Worm (Caenorhabditis elegans) whole organism, L1 larva: Measurements from ENCODE around the gene srg-42.

Experiments
- C34B4.2 ChIP-seq: sonication (generic microtip); optimal IDR thresholded peaks from 2 replicates; lab custom pipeline; 2017; ENCODE audit warnings: mild to moderate bottlenecking, missing genetic modification characterization, missing compliant biosample characterization
- F16B12.6 ChIP-seq: fragments of 150-350 bp; optimal IDR thresholded peaks from 2 replicates; lab custom pipeline; 2014; ENCODE audit warnings: missing biosample characterization, missing genetic modification characterization
- alr-1 ChIP-seq: fragments of 200-800 bp; sonication (Bioruptor generic); optimal IDR thresholded peaks from 2 replicates; lab custom pipeline; 2018; ENCODE audit warnings: borderline replicate concordance, mild to moderate bottlenecking, missing genetic modification characterization, missing compliant biosample characterization
- ceh-63 ChIP-seq: fragments of 200-800 bp; sonication (Bioruptor generic); optimal IDR thresholded peaks from 2 replicates; lab custom pipeline; 2018; ENCODE audit warnings: mild to moderate bottlenecking, missing genetic modification characterization, missing compliant biosample characterization
- ceh-8 ChIP-seq: fragments of 200-800 bp; sonication (Bioruptor generic); optimal IDR thresholded peaks from 2 replicates; lab custom pipeline; 2018; ENCODE audit warnings: mild to moderate bottlenecking, missing genetic modification characterization, moderate library complexity, missing compliant biosample characterization
- ceh-82 ChIP-seq, 3 experiments: fragments of 150-350 bp in 1 of 3; sonication (generic microtip) in 2 of 3; optimal IDR thresholded peaks; 2 replicates each; lab custom pipeline; 2014 to 2017; ENCODE audit warnings: missing biosample characterization in 3 of 3, missing genetic modification characterization in 3 of 3
- ceh-90 ChIP-seq: sonication (generic microtip); optimal IDR thresholded peaks from 2 replicates; lab custom pipeline; 2016; ENCODE audit warnings: missing genetic modification characterization, missing compliant biosample characterization
- dpl-1 ChIP-seq, 3 experiments: fragments of 150-350 bp in 2 of 3; sonication (generic microtip) in 1 of 3; optimal IDR thresholded peaks; 2 replicates each; lab custom pipeline; 2014 to 2017; ENCODE audit warnings: missing biosample characterization in 3 of 3, missing genetic modification characterization in 3 of 3, missing genetic modification reagents in 3 of 3
- dsc-1 ChIP-seq: sonication (generic microtip); optimal IDR thresholded peaks from 2 replicates; lab custom pipeline; 2016; ENCODE audit warnings: mild to moderate bottlenecking, missing genetic modification characterization, missing compliant biosample characterization
- efl-1 ChIP-seq, 4 experiments: fragments of 150-350 bp; optimal IDR thresholded peaks in 3 of 4; peaks in 1 of 4; 1 replicate in 1 of 4; 2 replicates in 3 of 4; lab custom pipeline; 2014; ENCODE audit warnings: missing biosample characterization in 2 of 4, missing genetic modification characterization in 2 of 4, missing genetic modification reagents in 2 of 4
- egl-13 ChIP-seq: sonication (generic microtip); optimal IDR thresholded peaks from 2 replicates; lab custom pipeline; 2016; ENCODE audit warnings: missing genotype, missing genetic modification reagents, missing genetic modification characterization, missing compliant biosample characterization
- egl-27 ChIP-seq, 2 experiments: fragments of 150-350 bp in 1 of 2; sonication (generic microtip); optimal IDR thresholded peaks; 3 replicates each; lab custom pipeline; 2017 to 2018; ENCODE audit warnings: missing biosample characterization in 2 of 2, missing genetic modification characterization in 2 of 2, missing genetic modification reagents in 2 of 2
- elt-3 ChIP-seq, 6 experiments: fragments of 150-350 bp in 1 of 6; sonication (generic microtip); optimal IDR thresholded peaks; 2 replicates each; lab custom pipeline; 2017 to 2018; ENCODE audit warnings: missing biosample characterization in 6 of 6, missing genetic modification characterization in 6 of 6, inconsistent platforms in 1 of 6
- ets-5 ChIP-seq: fragments of 200-800 bp; sonication (Bioruptor generic); IDR thresholded peaks from 2 replicates; pipeline ENCODE4 v1.3.6; 2022; ENCODE audit warnings: missing genetic modification characterization, missing compliant biosample characterization
- fkh-10 ChIP-seq: sonication (generic microtip); optimal IDR thresholded peaks from 2 replicates; lab custom pipeline; 2017; ENCODE audit warnings: missing biosample characterization, missing genetic modification reagents, missing genetic modification characterization
- fkh-8 ChIP-seq: sonication (generic microtip); optimal IDR thresholded peaks from 2 replicates; lab custom pipeline; 2016; ENCODE audit warnings: mild to moderate bottlenecking, missing genetic modification characterization, missing compliant biosample characterization
- grh-1 ChIP-seq: fragments of 200-800 bp; sonication (Bioruptor generic); IDR thresholded peaks from 2 replicates; pipeline ENCODE4 v1.3.6; 2022; ENCODE audit warnings: missing genetic modification reagents, missing genetic modification characterization, missing compliant biosample characterization
- hlh-4 ChIP-seq: sonication (generic microtip); optimal IDR thresholded peaks from 2 replicates; lab custom pipeline; 2016; ENCODE audit warnings: mild to moderate bottlenecking, missing genetic modification characterization, missing compliant biosample characterization
- lin-14 ChIP-seq: fragments of 200-800 bp; sonication (Bioruptor generic); optimal IDR thresholded peaks from 2 replicates; lab custom pipeline; 2018; ENCODE audit warnings: mild to moderate bottlenecking, missing genetic modification characterization, moderate library complexity, missing compliant biosample characterization
- lin-35 ChIP-seq, 2 experiments: fragments of 150-350 bp; optimal IDR thresholded peaks; 2 replicates each; lab custom pipeline; 2014; ENCODE audit warnings: missing biosample characterization in 2 of 2, missing genetic modification characterization in 2 of 2, missing genetic modification reagents in 2 of 2
- lin-39 ChIP-seq: fragments of 150-350 bp; optimal IDR thresholded peaks from 2 replicates; lab custom pipeline; 2014; ENCODE audit warnings: missing biosample characterization, missing genetic modification reagents, missing genetic modification characterization
- lsy-2 ChIP-seq, 2 experiments: fragments of 150-350 bp; optimal IDR thresholded peaks; 2 replicates each; lab custom pipeline; 2014; ENCODE audit warnings: missing biosample characterization in 2 of 2, missing genetic modification characterization in 2 of 2
- mep-1 ChIP-seq: fragments of 150-350 bp; optimal IDR thresholded peaks from 2 replicates; lab custom pipeline; 2014; ENCODE audit warnings: missing biosample characterization, missing genetic modification characterization
- nhr-19 ChIP-seq: fragments of 200-800 bp; sonication (Bioruptor generic); conservative IDR thresholded peaks from 2 replicates; pipeline ENCODE4 v1.3.6; 2022; ENCODE audit warnings: missing genetic modification characterization, missing compliant biosample characterization
- nhr-20 ChIP-seq: sonication (generic microtip); optimal IDR thresholded peaks from 2 replicates; lab custom pipeline; 2016; ENCODE audit warnings: mild to moderate bottlenecking, missing genetic modification characterization, missing compliant biosample characterization
- nhr-47 ChIP-seq: sonication (generic microtip); optimal IDR thresholded peaks from 2 replicates; lab custom pipeline; 2016; ENCODE audit warnings: mild to moderate bottlenecking, missing genetic modification characterization, moderate library complexity, missing compliant biosample characterization
- nhr-71 ChIP-seq: sonication (generic microtip); optimal IDR thresholded peaks from 2 replicates; lab custom pipeline; 2016; ENCODE audit warnings: mild to moderate bottlenecking, missing genetic modification characterization, moderate library complexity, missing compliant biosample characterization
- nhr-76 ChIP-seq: sonication (generic microtip); optimal IDR thresholded peaks from 2 replicates; lab custom pipeline; 2017; ENCODE audit warnings: missing biosample characterization, missing genetic modification characterization
- pax-3 ChIP-seq: fragments of 200-800 bp; sonication (Bioruptor generic); optimal IDR thresholded peaks from 2 replicates; lab custom pipeline; 2018; ENCODE audit warnings: mild to moderate bottlenecking, missing genetic modification characterization, moderate library complexity, missing compliant biosample characterization
- skn-1 ChIP-seq: fragments of 150-350 bp; optimal IDR thresholded peaks from 2 replicates; lab custom pipeline; 2014; ENCODE audit warnings: missing biosample characterization, missing genetic modification characterization
- snpc-4 ChIP-seq: fragments of 150-350 bp; optimal IDR thresholded peaks from 2 replicates; lab custom pipeline; 2014; ENCODE audit warnings: missing biosample characterization, missing genetic modification characterization
- swsn-7 ChIP-seq: sonication (generic microtip); optimal IDR thresholded peaks from 2 replicates; lab custom pipeline; 2016; ENCODE audit warnings: missing genetic modification characterization, missing compliant biosample characterization
- tbx-2 ChIP-seq: sonication (generic microtip); optimal IDR thresholded peaks from 2 replicates; lab custom pipeline; 2016; ENCODE audit warnings: missing genetic modification characterization, missing compliant biosample characterization
- tlp-1 ChIP-seq: fragments of 150-350 bp; optimal IDR thresholded peaks from 2 replicates; lab custom pipeline; 2014; ENCODE audit warnings: missing biosample characterization, missing genetic modification characterization
- unc-130 ChIP-seq: fragments of 150-350 bp; optimal IDR thresholded peaks from 2 replicates; lab custom pipeline; 2017; ENCODE audit warnings: missing biosample characterization, missing genetic modification characterization, inconsistent platforms
- unc-30 ChIP-seq: sonication (generic microtip); optimal IDR thresholded peaks from 2 replicates; lab custom pipeline; 2017; ENCODE audit warnings: missing biosample characterization, missing genetic modification characterization
- unc-86 ChIP-seq: sonication (generic microtip); optimal IDR thresholded peaks from 2 replicates; lab custom pipeline; 2016; ENCODE audit warnings: missing genetic modification characterization, missing compliant biosample characterization
- zag-1 ChIP-seq: fragments of 150-350 bp; optimal IDR thresholded peaks from 2 replicates; lab custom pipeline; 2014; ENCODE audit warnings: missing biosample characterization, missing genetic modification characterization
- ztf-11 ChIP-seq, 2 experiments: sonication (generic microtip); optimal IDR thresholded peaks; 2 replicates each; lab custom pipeline; 2016 to 2017; ENCODE audit warnings: missing genetic modification characterization in 2 of 2, missing biosample characterization in 1 of 2, missing compliant biosample characterization in 1 of 2
- ztf-4 ChIP-seq: fragments of 150-350 bp; optimal IDR thresholded peaks from 2 replicates; lab custom pipeline; 2014; ENCODE audit warnings: missing biosample characterization, missing genetic modification characterization

Gene srg-42

ce11 chrV:11170564-11171329, 12.9 kb upstream of the srg-42 start:
- TF ChIP-seq efl-1 (optimal IDR thresholded peaks at IDR 0.05; lab: Kevin White, UChicago) (no peak), efl-1 (GFP tag; optimal IDR thresholded peaks at IDR 0.05 in 1 of 2; lab: Kevin White, UChicago) (no peak), nhr-19 (GFP tag; lab: Robert Waterston, UW) (no peak), nhr-47 (tag; lab: Kevin White, UChicago) (no peak)

ce11 chrV:11167745-11168144, 9.9 kb upstream of the srg-42 start:
- no peak for TF ChIP-seq lin-35 (GFP tag; optimal IDR thresholded peaks at IDR 0.05; lab: Kevin White, UChicago)
- TF ChIP-seq fkh-10 (GFP tag; lab: Kevin White, UChicago) = peak; percentile 79
- TF ChIP-seq snpc-4 (tag; lab: Kevin White, UChicago) = no peak
- no peak for TF ChIP-seq tlp-1

ce11 chrV:11164475-11164874, 6.6 kb upstream of the srg-42 start, which contains the start of gene srg-40:
Gene srg-40 (minus strand): TSS chrV:11164575.
- TF ChIP-seq lsy-2 (tag; optimal IDR thresholded peaks at IDR 0.05; lab: Kevin White, UChicago) = no peak
- TF ChIP-seq tlp-1 = no peak
- no peak for TF ChIP-seq ceh-82 (tag; optimal IDR thresholded peaks at IDR 0.05; lab: Kevin White, UChicago)
- TF ChIP-seq snpc-4 (tag; lab: Kevin White, UChicago) = no peak
- no peak for TF ChIP-seq ztf-11 (tag; optimal IDR thresholded peaks at IDR 0.05; lab: Kevin White, UChicago)
- no peak for TF ChIP-seq nhr-71
- no peak for TF ChIP-seq unc-86 (tag; lab: Kevin White, UChicago)
- no peak for TF ChIP-seq egl-13 (tag; lab: Kevin White, UChicago)
- TF ChIP-seq C34B4.2 = no peak
- no peak for TF ChIP-seq unc-130 (tag; lab: Kevin White, UChicago)
- no peak for TF ChIP-seq elt-3 (tag; optimal IDR thresholded peaks at IDR 0.05; lab: Kevin White, UChicago)
- no peak for TF ChIP-seq alr-1 (tag; lab: Kevin White, UChicago)
- TF ChIP-seq ceh-90 = no peak
- no peak for TF ChIP-seq dsc-1
- no peak for TF ChIP-seq ceh-8 (GFP tag; lab: Kevin White, UChicago)
- no peak for TF ChIP-seq hlh-4
- TF ChIP-seq fkh-8 (tag; lab: Kevin White, UChicago) = no peak
- TF ChIP-seq ets-5 (GFP tag; lab: Robert Waterston, UW) = no peak

- TF ChIP-seq nhr-71 = no peak
- TF ChIP-seq lin-39 (tag; lab: Kevin White, UChicago) = no peak
- no peak for TF ChIP-seq swsn-7
- TF ChIP-seq lin-14 (GFP tag; lab: Kevin White, UChicago) = no peak
- TF ChIP-seq mep-1 (tag; lab: Kevin White, UChicago) = no peak
Measured at ce11 chrV:11161791-11162190, 3.9 kb upstream of the srg-42 start, which contains the start of gene srg-41. Gene srg-41 (minus strand): TSS chrV:11161891.

ce11 chrV:11156589-11156988, 1.3 kb downstream of the srg-42 start:
- TF ChIP-seq nhr-47 (tag; lab: Kevin White, UChicago) (no peak), ceh-8 (GFP tag; lab: Kevin White, UChicago) (peak; percentile 93), snpc-4 (tag; lab: Kevin White, UChicago) (no peak), dsc-1 (no peak)

- no peak for TF ChIP-seq F16B12.6 (tag; lab: Kevin White, UChicago)
- TF ChIP-seq ceh-63 (GFP tag; lab: Kevin White, UChicago) = no peak
- TF ChIP-seq zag-1 (tag; lab: Kevin White, UChicago) = no peak
- no peak for TF ChIP-seq lsy-2 (tag; optimal IDR thresholded peaks at IDR 0.05; lab: Kevin White, UChicago)
- no peak for TF ChIP-seq lin-14 (GFP tag; lab: Kevin White, UChicago)
- no peak for TF ChIP-seq elt-3 (tag; optimal IDR thresholded peaks at IDR 0.05; lab: Kevin White, UChicago)
- TF ChIP-seq pax-3 (tag; lab: Kevin White, UChicago) = no peak
- TF ChIP-seq grh-1 (GFP tag; lab: Robert Waterston, UW) = no peak
- no peak for TF ChIP-seq tbx-2
- TF ChIP-seq swsn-7 = no peak
- TF ChIP-seq unc-30 (tag; lab: Kevin White, UChicago) = no peak
- no peak for TF ChIP-seq nhr-71
- TF ChIP-seq skn-1 (tag; lab: Kevin White, UChicago) = no peak
- TF ChIP-seq fkh-10 (GFP tag; lab: Kevin White, UChicago) = no peak
- TF ChIP-seq nhr-20 (tag; lab: Kevin White, UChicago) = no peak
- no peak for TF ChIP-seq dpl-1 (GFP tag; optimal IDR thresholded peaks at IDR 0.05; lab: Kevin White, UChicago)
- TF ChIP-seq nhr-76 (tag; lab: Kevin White, UChicago) = no peak
- no peak for TF ChIP-seq egl-27 (tag; optimal IDR thresholded peaks at IDR 0.05; lab: Kevin White, UChicago)
- no peak for TF ChIP-seq ztf-4
- TF ChIP-seq, all 84 proteins: peak for 0
Measured at ce11 chrV:11155553-11155952, 2.3 kb downstream of the srg-42 start, which contains the start of gene srg-38. Gene srg-38 (minus strand): TSS chrV:11155653.
